Worm (Caenorhabditis elegans) whole organism, mixed stage, embryonic: ENCODE measurements around the gene srv-29.

Experiments used
- M03D4.4 ChIP-seq: sonication (generic microtip); optimal IDR thresholded peaks from 2 replicates; lab custom pipeline; 2017; ENCODE audit warnings: mild to moderate bottlenecking, missing genetic modification characterization, missing compliant biosample characterization
- bed-3 ChIP-seq: fragments of 200-800 bp; sonication (Bioruptor generic); optimal IDR thresholded peaks from 3 replicates; lab custom pipeline; 2018; ENCODE audit warnings: mild to moderate bottlenecking, missing genetic modification characterization, moderate library complexity, missing compliant biosample characterization
- blmp-1 ChIP-seq: fragments of 150-350 bp; optimal IDR thresholded peaks from 2 replicates; lab custom pipeline; 2014; ENCODE audit warnings: missing biosample characterization, missing genetic modification characterization
- ceh-39 ChIP-seq: fragments of 150-350 bp; optimal IDR thresholded peaks from 2 replicates; lab custom pipeline; 2014; ENCODE audit warnings: missing biosample characterization, missing genetic modification characterization
- ceh-43 ChIP-seq: fragments of 200-800 bp; sonication (Bioruptor generic); optimal IDR thresholded peaks from 2 replicates; lab custom pipeline; 2018; ENCODE audit warnings: mild to moderate bottlenecking, missing genetic modification characterization, moderate library complexity, missing compliant biosample characterization
- ceh-83 ChIP-seq: fragments of 200-800 bp; sonication (Bioruptor generic); optimal IDR thresholded peaks from 2 replicates; lab custom pipeline; 2018; ENCODE audit warnings: mild to moderate bottlenecking, missing genetic modification characterization, missing compliant biosample characterization
- ces-1 ChIP-seq: fragments of 150-350 bp; optimal IDR thresholded peaks from 2 replicates; lab custom pipeline; 2014; ENCODE audit warnings: missing biosample characterization, missing genetic modification reagents, missing genetic modification characterization
- cnd-1 ChIP-seq: fragments of 200-800 bp; sonication (Bioruptor generic); optimal IDR thresholded peaks from 2 replicates; lab custom pipeline; 2018; ENCODE audit warnings: mild to moderate bottlenecking, missing genetic modification characterization, missing compliant biosample characterization
- drap-1 ChIP-seq: fragments of 200-800 bp; sonication (Bioruptor generic); optimal IDR thresholded peaks from 3 replicates; lab custom pipeline; 2018; ENCODE audit warnings: mild to moderate bottlenecking, missing genetic modification characterization, missing compliant biosample characterization
- elt-1 ChIP-seq: sonication (generic microtip); optimal IDR thresholded peaks from 2 replicates; lab custom pipeline; 2017; ENCODE audit warnings: missing genetic modification characterization, mild to moderate bottlenecking, missing compliant biosample characterization, antibody characterized with exemption, moderate library complexity, borderline replicate concordance; ENCODE audit not compliant: insufficient read depth
- elt-3 ChIP-seq: fragments of 150-350 bp; optimal IDR thresholded peaks from 2 replicates; lab custom pipeline; 2014; ENCODE audit warnings: missing biosample characterization, missing genetic modification characterization
- flh-1 ChIP-seq: fragments of 200-800 bp; sonication (Bioruptor generic); optimal IDR thresholded peaks from 2 replicates; lab custom pipeline; 2018; ENCODE audit warnings: mild to moderate bottlenecking, missing genetic modification characterization, moderate library complexity, missing compliant biosample characterization
- hlh-1 ChIP-seq: fragments of 150-350 bp; optimal IDR thresholded peaks from 2 replicates; lab custom pipeline; 2014; ENCODE audit warnings: missing biosample characterization, missing genetic modification reagents, missing genetic modification characterization
- mab-5 ChIP-seq: fragments of 150-350 bp; optimal IDR thresholded peaks from 2 replicates; lab custom pipeline; 2014; ENCODE audit warnings: missing biosample characterization, missing genetic modification characterization
- mep-1 ChIP-seq: fragments of 150-350 bp; optimal IDR thresholded peaks from 2 replicates; lab custom pipeline; 2017; ENCODE audit warnings: missing biosample characterization, missing genetic modification reagents, missing genetic modification characterization, inconsistent platforms
- mls-2 ChIP-seq: sonication (generic microtip); optimal IDR thresholded peaks from 2 replicates; lab custom pipeline; 2016; ENCODE audit warnings: mild to moderate bottlenecking, missing genetic modification characterization, moderate library complexity, missing compliant biosample characterization
- nhr-12 ChIP-seq: fragments of 150-350 bp; optimal IDR thresholded peaks from 2 replicates; lab custom pipeline; 2014; ENCODE audit warnings: missing biosample characterization, missing genetic modification characterization
- nhr-2 ChIP-seq: fragments of 150-350 bp; optimal IDR thresholded peaks from 2 replicates; lab custom pipeline; 2014; ENCODE audit warnings: missing biosample characterization, missing genetic modification characterization
- nhr-237 ChIP-seq: fragments of 150-350 bp; optimal IDR thresholded peaks from 2 replicates; lab custom pipeline; 2014; ENCODE audit warnings: missing biosample characterization, missing genetic modification characterization
- nhr-28 ChIP-seq: fragments of 150-350 bp; optimal IDR thresholded peaks from 2 replicates; lab custom pipeline; 2014; ENCODE audit warnings: missing biosample characterization, missing genetic modification characterization
- pha-4 ChIP-seq: fragments of 150-350 bp; optimal IDR thresholded peaks from 2 replicates; lab custom pipeline; 2018; ENCODE audit warnings: missing biosample characterization, missing genetic modification reagents, missing genetic modification characterization
- sem-2 ChIP-seq: fragments of 200-800 bp; sonication (Bioruptor generic); optimal IDR thresholded peaks from 2 replicates; lab custom pipeline; 2018; ENCODE audit warnings: mild to moderate bottlenecking, missing genetic modification characterization, missing compliant biosample characterization
- snpc-4 ChIP-seq: fragments of 150-350 bp; optimal IDR thresholded peaks from 2 replicates; lab custom pipeline; 2014; ENCODE audit warnings: missing biosample characterization, missing genetic modification characterization
- sptf-1 ChIP-seq: sonication (generic microtip); optimal IDR thresholded peaks from 2 replicates; lab custom pipeline; 2017; ENCODE audit warnings: mild to moderate bottlenecking, missing genetic modification characterization, moderate library complexity, missing compliant biosample characterization
- tbx-8 ChIP-seq: fragments of 200-800 bp; sonication (Bioruptor generic); optimal IDR thresholded peaks from 2 replicates; lab custom pipeline; 2018; ENCODE audit warnings: mild to moderate bottlenecking, missing genetic modification characterization, moderate library complexity, missing compliant biosample characterization
- unc-39 ChIP-seq: fragments of 150-350 bp; optimal IDR thresholded peaks from 2 replicates; lab custom pipeline; 2014; ENCODE audit warnings: missing biosample characterization, missing genetic modification characterization
- unc-62 ChIP-seq: fragments of 150-350 bp; optimal IDR thresholded peaks from 2 replicates; lab custom pipeline; 2014; ENCODE audit warnings: missing biosample characterization, missing genetic modification reagents, missing genetic modification characterization
- zip-8 ChIP-seq: fragments of 150-350 bp; optimal IDR thresholded peaks from 2 replicates; lab custom pipeline; 2014; ENCODE audit warnings: missing biosample characterization, missing genetic modification characterization
- ztf-11 ChIP-seq: fragments of 150-350 bp; optimal IDR thresholded peaks from 2 replicates; lab custom pipeline; 2014; ENCODE audit warnings: missing biosample characterization, missing genetic modification characterization

Gene srv-29

DNA sequence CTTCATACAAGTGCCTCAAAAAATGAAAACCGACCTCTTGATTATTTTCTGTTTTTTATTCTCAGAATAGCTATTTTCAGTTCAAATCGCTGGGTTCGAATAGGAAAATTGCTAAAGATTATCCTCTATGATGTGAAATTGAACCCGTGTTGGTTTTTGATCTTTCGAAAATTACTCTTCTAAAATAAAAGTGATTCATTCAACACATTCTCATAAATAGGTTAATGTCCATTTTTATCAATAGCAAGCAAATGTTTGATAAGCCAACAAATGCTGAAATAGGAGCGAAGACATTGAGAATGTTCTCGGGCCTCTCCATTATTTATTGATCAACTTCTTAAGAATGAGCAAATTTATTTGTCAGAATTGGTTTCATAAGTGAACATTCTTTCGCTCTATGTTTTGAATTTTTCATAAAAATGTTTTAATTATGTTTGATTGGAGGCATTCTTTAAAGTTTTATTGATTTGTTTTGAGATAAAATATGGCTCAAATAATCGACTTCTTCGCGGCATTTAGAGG lies 33.6 kb downstream of the srv-29 start, which contains the start of gene F58F9.3:
TSS of gene F58F9.3 (plus strand) at position 472 of the 522 bp plus-strand sequence.
- TF ChIP-seq mab-5 (tag; lab: Kevin White, UChicago), result no peak
- TF ChIP-seq flh-1 (GFP tag; lab: Kevin White, UChicago), result no peak
- no peak for TF ChIP-seq unc-39 (tag; lab: Kevin White, UChicago)
- no peak for TF ChIP-seq tbx-8 (GFP tag; lab: Kevin White, UChicago)
- TF ChIP-seq zip-8 (tag; lab: Kevin White, UChicago), result no peak
- TF ChIP-seq bed-3 (GFP tag; lab: Kevin White, UChicago), result no peak
- no peak for TF ChIP-seq sem-2 (GFP tag; lab: Kevin White, UChicago)
- TF ChIP-seq pha-4, result no peak
- TF ChIP-seq ceh-43 (GFP tag; lab: Kevin White, UChicago), result no peak
- TF ChIP-seq ztf-11, result no peak
- no peak for TF ChIP-seq elt-3
- TF ChIP-seq cnd-1 (tag; lab: Kevin White, UChicago), result no peak
- no peak for TF ChIP-seq snpc-4 (tag; lab: Kevin White, UChicago)
- no peak for TF ChIP-seq unc-62 (GFP tag; lab: Kevin White, UChicago)
- TF ChIP-seq ces-1 (GFP tag; lab: Kevin White, UChicago), result no peak
- no peak for TF ChIP-seq ceh-83

DNA sequence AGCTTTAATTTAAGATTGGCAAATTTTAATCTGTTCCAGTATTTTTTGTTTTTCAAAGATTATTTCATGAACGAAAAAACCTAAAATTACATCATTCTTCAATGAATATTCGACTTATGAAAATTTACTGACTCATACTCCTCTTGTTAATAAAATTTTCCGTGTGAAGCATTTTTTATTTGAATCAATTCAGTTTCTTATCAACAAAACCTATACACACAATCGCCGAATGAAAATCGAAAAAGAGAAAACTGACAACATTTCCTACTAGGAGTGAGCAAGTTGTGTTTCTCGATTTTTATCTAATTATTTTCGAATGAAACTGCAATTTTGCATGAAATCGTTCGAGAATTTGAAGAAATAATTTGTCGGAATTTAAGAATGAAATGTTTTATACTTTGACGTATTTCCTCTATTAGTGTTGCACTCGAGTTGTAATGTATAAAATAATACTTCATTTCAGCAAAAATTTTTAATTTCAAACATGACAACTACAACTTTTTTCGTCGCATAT lies 35.8 kb downstream of the srv-29 start, which contains the start of gene F58F9.4:
TSS of gene F58F9.4 (plus strand) at position 464 of the 514 bp plus-strand sequence.
- no peak for TF ChIP-seq ztf-11
- no peak for TF ChIP-seq hlh-1 (tag; lab: Kevin White, UChicago)
- TF ChIP-seq nhr-2, result no peak
- no peak for TF ChIP-seq ceh-83
- no peak for TF ChIP-seq M03D4.4 (tag; lab: Kevin White, UChicago)

DNA sequence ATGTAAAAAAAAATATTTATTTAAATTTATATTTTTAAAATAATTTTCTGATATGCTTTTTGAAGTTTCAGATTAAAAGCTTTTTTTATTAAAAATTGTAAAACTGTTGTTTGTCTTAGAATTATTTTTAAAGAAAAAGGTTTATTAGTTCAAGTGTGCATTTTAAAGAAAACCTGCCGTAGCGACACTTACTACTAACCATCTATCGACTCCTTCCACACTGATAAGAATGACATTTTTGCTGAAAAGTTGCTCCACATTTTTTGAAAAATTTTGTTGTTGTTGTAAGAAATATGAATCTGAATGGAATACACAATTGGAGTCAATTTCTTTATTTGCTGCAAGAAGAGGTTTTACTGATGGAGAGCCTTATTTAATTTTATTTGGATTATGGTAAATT lies 38.4 kb downstream of the srv-29 start, which contains the start of gene C49A9.1:
TSS of gene C49A9.1 (plus strand) at position 217 of the 400 bp plus-strand sequence.
- TF ChIP-seq blmp-1 (tag; lab: Kevin White, UChicago), result no peak
- no peak for TF ChIP-seq elt-1 (tag; lab: Kevin White, UChicago)
- TF ChIP-seq mab-5 (tag; lab: Kevin White, UChicago), result no peak
- TF ChIP-seq sem-2 (GFP tag; lab: Kevin White, UChicago), result no peak
- TF ChIP-seq M03D4.4 (tag; lab: Kevin White, UChicago), result no peak
- no peak for TF ChIP-seq mls-2 (tag; lab: Kevin White, UChicago)
- TF ChIP-seq mep-1 (tag; lab: Kevin White, UChicago), result no peak
- TF ChIP-seq ceh-39 (tag; lab: Kevin White, UChicago), result no peak
- TF ChIP-seq ceh-83, result no peak
- no peak for TF ChIP-seq unc-39 (tag; lab: Kevin White, UChicago)
- no peak for TF ChIP-seq ces-1 (GFP tag; lab: Kevin White, UChicago)
- no peak for TF ChIP-seq nhr-12 (tag; lab: Kevin White, UChicago)
- no peak for TF ChIP-seq drap-1 (GFP tag; lab: Kevin White, UChicago)
- no peak for TF ChIP-seq nhr-2
- TF ChIP-seq ceh-43 (GFP tag; lab: Kevin White, UChicago), result no peak

DNA sequence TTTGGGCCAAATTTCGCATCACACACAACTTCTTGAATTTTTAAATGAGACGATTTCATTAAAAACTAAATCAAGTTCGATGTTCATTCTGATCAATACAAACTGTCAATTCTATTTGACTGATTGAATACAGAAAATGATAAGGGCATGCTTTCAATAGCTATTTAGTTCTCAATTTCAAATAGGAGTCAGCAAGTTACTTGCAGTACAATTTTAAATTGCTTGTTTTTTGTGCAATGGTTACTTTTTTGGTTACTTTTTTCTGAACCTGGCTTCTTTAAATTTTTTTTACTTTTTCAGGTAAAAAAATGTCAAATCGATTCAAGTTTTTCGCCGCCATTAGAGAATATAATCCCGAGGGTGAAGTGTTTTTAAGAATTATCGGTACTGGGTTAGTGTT lies 41.3 kb downstream of the srv-29 start, which contains the start of gene C49A9.2:
TSS of gene C49A9.2 (plus strand) at position 301 of the 400 bp plus-strand sequence.
- TF ChIP-seq ces-1 (GFP tag; lab: Kevin White, UChicago), result no peak

DNA sequence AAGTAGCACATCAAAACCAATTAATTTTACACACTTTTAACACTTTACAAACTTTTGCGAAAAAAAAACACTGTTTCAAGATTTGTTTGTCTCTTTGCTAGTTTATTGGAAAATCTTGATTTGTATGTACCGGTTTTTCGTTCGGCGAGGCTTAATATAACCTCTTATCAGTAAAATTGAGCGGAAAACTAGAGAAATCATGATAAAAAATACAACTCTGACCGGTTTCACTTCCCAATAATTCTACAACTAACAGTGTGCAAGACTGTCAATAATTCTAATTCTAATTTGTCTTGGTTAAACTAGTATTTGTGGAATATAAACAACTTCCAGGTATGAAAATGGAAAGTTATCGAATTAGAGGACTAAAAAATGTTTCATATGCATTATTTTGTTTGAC lies 44.5 kb downstream of the srv-29 start, which contains the start of gene C49A9.3:
TSS of gene C49A9.3 (plus strand) at position 212 of the 400 bp plus-strand sequence.
- TF ChIP-seq elt-3, result no peak
- TF ChIP-seq nhr-28 (tag; lab: Kevin White, UChicago), result no peak
- no peak for TF ChIP-seq nhr-12 (tag; lab: Kevin White, UChicago)
- no peak for TF ChIP-seq hlh-1 (tag; lab: Kevin White, UChicago)
- no peak for TF ChIP-seq nhr-237 (tag; lab: Kevin White, UChicago)
- TF ChIP-seq sptf-1 (tag; lab: Kevin White, UChicago), result no peak
- TF ChIP-seq, all 35 proteins: peak for 0
